Fruit fly (Drosophila melanogaster) whole organism, pupa: ENCODE results near the gene CG31638.
A peak's percentile ranks its signal among the peaks of the same experiment; 100 is the strongest.

ENCODE experiments used
- CG34367 ChIP-seq: fragments of 200-800 bp; sonication (Bioruptor generic); optimal IDR thresholded peaks from 2 replicates; lab custom pipeline; 2018; ENCODE audit warnings: missing biosample characterization, mild to moderate bottlenecking, missing genetic modification characterization
- CG8301 ChIP-seq: fragments of 200-800 bp; sonication (Bioruptor generic); optimal IDR thresholded peaks from 2 replicates; lab custom pipeline; 2018; ENCODE audit warnings: missing biosample characterization, mild to moderate bottlenecking, missing genetic modification characterization
- CG9948 ChIP-seq: fragments of 200-800 bp; sonication (Bioruptor generic); optimal IDR thresholded peaks from 2 replicates; lab custom pipeline; 2018; ENCODE audit warnings: missing biosample characterization, mild to moderate bottlenecking, missing genetic modification characterization, moderate library complexity
- EcR ChIP-seq: fragments of 200-800 bp; sonication (Bioruptor generic); optimal IDR thresholded peaks from 3 replicates; lab custom pipeline; 2019; ENCODE audit warnings: missing biosample characterization, missing genetic modification characterization, mild to moderate bottlenecking, moderate library complexity, missing genetic modification reagents
- Pif1B ChIP-seq: fragments of 200-800 bp; sonication (Bioruptor generic); optimal IDR thresholded peaks from 3 replicates; lab custom pipeline; 2016; ENCODE audit warnings: missing biosample characterization, missing genetic modification characterization
- Snoo ChIP-seq: fragments of 200-800 bp; sonication (Bioruptor generic); optimal IDR thresholded peaks from 3 replicates; lab custom pipeline; 2017; ENCODE audit warnings: missing biosample characterization, mild to moderate bottlenecking, missing genetic modification characterization, inconsistent platforms
- fd96Ca ChIP-seq: fragments of 200-800 bp; sonication (Bioruptor generic); IDR thresholded peaks from 3 replicates; pipeline ENCODE4 v1.3.6; 2022; ENCODE audit warnings: missing biosample characterization, missing genetic modification characterization
- rn ChIP-seq: fragments of 200-800 bp; sonication (Bioruptor generic); IDR thresholded peaks from 2 replicates; pipeline ENCODE4 v1.3.6; 2022; ENCODE audit warnings: missing biosample characterization, missing genetic modification characterization

DNA sequence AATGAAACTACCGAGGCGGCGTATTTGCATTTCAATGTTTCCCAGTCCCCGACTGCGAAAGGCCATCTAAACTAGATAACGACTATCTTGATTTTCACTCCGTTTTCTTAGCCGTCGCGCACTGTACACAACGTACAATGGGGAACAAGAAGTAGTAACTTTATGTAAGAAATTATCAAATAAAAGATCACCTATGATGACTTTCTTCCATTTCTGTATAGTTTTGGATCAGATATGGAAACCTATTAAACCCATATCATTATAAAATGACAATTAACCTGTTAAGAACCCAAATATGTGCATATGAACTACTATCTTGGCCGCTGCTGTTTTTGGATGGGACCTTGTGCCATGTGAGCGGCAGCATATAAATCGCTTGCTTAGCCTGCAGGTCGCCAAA lies 26.6 kb upstream of the CG31638 start:
- TF ChIP-seq CG8301 (tag; lab: Kevin White, UChicago) (peak; percentile 26), Pif1B (no peak), CG34367 (tag; lab: Kevin White, UChicago) (no peak), fd96Ca (no peak), rn (GFP tag; lab: Robert Waterston, UW) (no peak), CG9948 (no peak), EcR (GFP tag; lab: Kevin White, UChicago) (no peak), Snoo (tag; lab: Kevin White, UChicago) (no peak)
